Fruit fly (Drosophila melanogaster) whole organism, adult: ENCODE data around the gene natalisin.

Source experiments
- CG14711 ChIP-seq: fragments of 200-800 bp; sonication (Bioruptor generic); optimal IDR thresholded peaks from 2 replicates; lab custom pipeline; 2018; ENCODE audit warnings: missing biosample characterization, mild to moderate bottlenecking, missing genetic modification characterization, moderate library complexity
- tj ChIP-seq: fragments of 200-800 bp; sonication (Bioruptor generic); optimal IDR thresholded peaks from 3 replicates; lab custom pipeline; 2017; ENCODE audit warnings: missing biosample characterization, mild to moderate bottlenecking, missing genetic modification characterization, moderate library complexity

- TF ChIP-seq CG14711 (tag; lab: Kevin White, UChicago) (peak; percentile 50), tj (GFP tag; lab: Kevin White, UChicago) (peak; percentile 79)
Observed at dm6 chr3R:14373192-14373827, 45.1 kb upstream of the natalisin start.
